Worm (Caenorhabditis elegans) whole organism, late embryonic: Measurements from ENCODE around the gene cutl-11.

ENCODE experiments used
- C08G9.2 ChIP-seq: sonication (generic microtip); optimal IDR thresholded peaks from 2 replicates; lab custom pipeline; 2016; ENCODE audit warnings: mild to moderate bottlenecking, missing genetic modification characterization, moderate library complexity, missing compliant biosample characterization
- C38D4.7 ChIP-seq: fragments of 200-800 bp; sonication (Bioruptor generic); optimal IDR thresholded peaks from 2 replicates; lab custom pipeline; 2018; ENCODE audit warnings: mild to moderate bottlenecking, missing genetic modification characterization, moderate library complexity, missing compliant biosample characterization
- F13H6.1 ChIP-seq: sonication (generic microtip); optimal IDR thresholded peaks from 2 replicates; lab custom pipeline; 2016; ENCODE audit warnings: missing genetic modification characterization, missing compliant biosample characterization
- K02D7.2 ChIP-seq: sonication (generic microtip); optimal IDR thresholded peaks from 2 replicates; lab custom pipeline; 2017; ENCODE audit warnings: mild to moderate bottlenecking, missing genetic modification characterization, missing compliant biosample characterization
- K09A11.1 ChIP-seq: sonication (generic microtip); optimal IDR thresholded peaks from 2 replicates; lab custom pipeline; 2017; ENCODE audit warnings: antibody characterized with exemption, mild to moderate bottlenecking, missing genetic modification characterization, missing compliant biosample characterization; ENCODE audit not compliant: insufficient read depth
- T23F11.4 ChIP-seq: fragments of 200-800 bp; sonication (Bioruptor generic); optimal IDR thresholded peaks from 2 replicates; lab custom pipeline; 2018; ENCODE audit warnings: mild to moderate bottlenecking, missing genetic modification characterization, missing compliant biosample characterization
- Y22D7AL.16 ChIP-seq: sonication (generic microtip); optimal IDR thresholded peaks from 2 replicates; lab custom pipeline; 2016; ENCODE audit warnings: missing genetic modification characterization, missing compliant biosample characterization
- ahr-1 ChIP-seq: sonication (generic microtip); optimal IDR thresholded peaks from 2 replicates; lab custom pipeline; 2016; ENCODE audit warnings: missing genetic modification characterization, missing compliant biosample characterization
- ceh-14 ChIP-seq: sonication (generic microtip); optimal IDR thresholded peaks from 2 replicates; lab custom pipeline; 2016; ENCODE audit warnings: missing genotype, missing genetic modification characterization, missing compliant biosample characterization
- ceh-18 ChIP-seq: sonication (generic microtip); optimal IDR thresholded peaks from 2 replicates; lab custom pipeline; 2016; ENCODE audit warnings: missing genetic modification characterization, missing compliant biosample characterization
- ceh-19 ChIP-seq: fragments of 200-800 bp; sonication (Bioruptor generic); optimal IDR thresholded peaks from 2 replicates; lab custom pipeline; 2018; ENCODE audit warnings: mild to moderate bottlenecking, missing genetic modification characterization, missing compliant biosample characterization
- ceh-22 ChIP-seq: sonication (generic microtip); optimal IDR thresholded peaks from 2 replicates; lab custom pipeline; 2017; ENCODE audit warnings: missing biosample characterization, missing genetic modification characterization
- ceh-24 ChIP-seq: sonication (generic microtip); optimal IDR thresholded peaks from 2 replicates; lab custom pipeline; 2016; ENCODE audit warnings: mild to moderate bottlenecking, missing genetic modification characterization, missing compliant biosample characterization
- ceh-31 ChIP-seq: sonication (generic microtip); optimal IDR thresholded peaks from 2 replicates; lab custom pipeline; 2016; ENCODE audit warnings: missing genetic modification characterization, missing compliant biosample characterization
- ceh-34 ChIP-seq: sonication (generic microtip); optimal IDR thresholded peaks from 2 replicates; lab custom pipeline; 2016; ENCODE audit warnings: mild to moderate bottlenecking, missing genetic modification characterization, missing compliant biosample characterization
- ceh-45 ChIP-seq: fragments of 200-800 bp; sonication (Bioruptor generic); IDR thresholded peaks from 2 replicates; pipeline ENCODE4 v1.3.6; 2022; ENCODE audit warnings: missing genetic modification reagents, missing genetic modification characterization, missing compliant biosample characterization
- ceh-48 ChIP-seq: sonication (generic microtip); optimal IDR thresholded peaks from 2 replicates; lab custom pipeline; 2016; ENCODE audit warnings: missing genetic modification characterization, inconsistent platforms, missing compliant biosample characterization
- ceh-6 ChIP-seq: fragments of 200-800 bp; sonication (Bioruptor generic); optimal IDR thresholded peaks from 2 replicates; lab custom pipeline; 2018; ENCODE audit warnings: mild to moderate bottlenecking, missing genetic modification characterization, missing compliant biosample characterization
- ceh-9 ChIP-seq: sonication (generic microtip); optimal IDR thresholded peaks from 2 replicates; lab custom pipeline; 2016; ENCODE audit warnings: mild to moderate bottlenecking, missing genetic modification characterization, inconsistent platforms, missing compliant biosample characterization
- dmd-4 ChIP-seq: sonication (generic microtip); optimal IDR thresholded peaks from 2 replicates; lab custom pipeline; 2016; ENCODE audit warnings: borderline replicate concordance, missing genetic modification characterization, missing compliant biosample characterization
- dve-1 ChIP-seq: sonication (generic microtip); optimal IDR thresholded peaks from 2 replicates; lab custom pipeline; 2017; ENCODE audit warnings: antibody characterized with exemption, mild to moderate bottlenecking, missing genetic modification characterization, missing compliant biosample characterization
- elt-2 ChIP-seq: sonication (generic microtip); optimal IDR thresholded peaks from 2 replicates; lab custom pipeline; 2016; ENCODE audit warnings: missing genetic modification reagents, missing genetic modification characterization, missing compliant biosample characterization
- eyg-1 ChIP-seq: sonication (generic microtip); optimal IDR thresholded peaks from 2 replicates; lab custom pipeline; 2016; ENCODE audit warnings: missing genotype, missing genetic modification characterization, missing compliant biosample characterization
- fax-1 ChIP-seq: sonication (generic microtip); optimal IDR thresholded peaks from 2 replicates; lab custom pipeline; 2016; ENCODE audit warnings: missing genotype, missing genetic modification characterization, missing compliant biosample characterization
- gmeb-2 ChIP-seq: sonication (generic microtip); optimal IDR thresholded peaks from 2 replicates; lab custom pipeline; 2016; ENCODE audit warnings: missing genetic modification characterization, inconsistent platforms, missing compliant biosample characterization
- hlh-13 ChIP-seq: fragments of 200-800 bp; sonication (Bioruptor generic); optimal IDR thresholded peaks from 2 replicates; lab custom pipeline; 2018; ENCODE audit warnings: mild to moderate bottlenecking, missing genetic modification characterization, missing compliant biosample characterization
- hlh-30 ChIP-seq: sonication (generic microtip); optimal IDR thresholded peaks from 2 replicates; lab custom pipeline; 2017; ENCODE audit warnings: antibody characterized with exemption, missing genetic modification characterization, missing compliant biosample characterization; ENCODE audit not compliant: insufficient read depth
- hlh-6 ChIP-seq: sonication (generic microtip); optimal IDR thresholded peaks from 2 replicates; lab custom pipeline; 2016; ENCODE audit warnings: missing genotype, missing genetic modification characterization, missing compliant biosample characterization
- hlh-8 ChIP-seq: sonication (generic microtip); optimal IDR thresholded peaks from 2 replicates; lab custom pipeline; 2016; ENCODE audit warnings: missing genotype, missing genetic modification characterization, missing compliant biosample characterization
- lim-6 ChIP-seq: sonication (generic microtip); optimal IDR thresholded peaks from 2 replicates; lab custom pipeline; 2016; ENCODE audit warnings: missing genetic modification characterization, missing compliant biosample characterization
- mec-3 ChIP-seq: sonication (generic microtip); optimal IDR thresholded peaks from 2 replicates; lab custom pipeline; 2016; ENCODE audit warnings: borderline replicate concordance, missing genetic modification characterization, missing compliant biosample characterization
- nfya-1 ChIP-seq: sonication (generic microtip); optimal IDR thresholded peaks from 2 replicates; lab custom pipeline; 2017; ENCODE audit warnings: missing genetic modification characterization, mild to moderate bottlenecking, missing compliant biosample characterization, antibody characterized with exemption, moderate library complexity
- nhr-232 ChIP-seq: sonication (generic microtip); optimal IDR thresholded peaks from 2 replicates; lab custom pipeline; 2016; ENCODE audit warnings: missing genetic modification characterization, missing compliant biosample characterization
- npax-4 ChIP-seq: sonication (generic microtip); optimal IDR thresholded peaks from 2 replicates; lab custom pipeline; 2016; ENCODE audit warnings: missing genetic modification characterization, missing compliant biosample characterization
- odd-2 ChIP-seq: sonication (generic microtip); optimal IDR thresholded peaks from 2 replicates; lab custom pipeline; 2017; ENCODE audit warnings: antibody characterized with exemption, mild to moderate bottlenecking, missing genetic modification characterization, missing compliant biosample characterization
- pag-3 ChIP-seq: sonication (generic microtip); optimal IDR thresholded peaks from 2 replicates; lab custom pipeline; 2016; ENCODE audit warnings: missing compliant biosample characterization, missing genetic modification characterization, borderline replicate concordance
- pha-4 ChIP-seq: fragments of 150-350 bp; optimal IDR thresholded peaks from 2 replicates; lab custom pipeline; 2018; ENCODE audit warnings: missing biosample characterization, missing genetic modification reagents, missing genetic modification characterization
- pqm-1 ChIP-seq: sonication (generic microtip); optimal IDR thresholded peaks from 2 replicates; lab custom pipeline; 2016; ENCODE audit warnings: missing genetic modification characterization, missing compliant biosample characterization
- pros-1 ChIP-seq: fragments of 150-350 bp; optimal IDR thresholded peaks from 2 replicates; lab custom pipeline; 2014; ENCODE audit warnings: missing biosample characterization, missing genetic modification reagents, missing genetic modification characterization
- ref-2 ChIP-seq: sonication (generic microtip); optimal IDR thresholded peaks from 2 replicates; lab custom pipeline; 2016; ENCODE audit warnings: missing genetic modification characterization, missing compliant biosample characterization
- rnt-1 ChIP-seq: sonication (generic microtip); optimal IDR thresholded peaks from 2 replicates; lab custom pipeline; 2016; ENCODE audit warnings: missing genetic modification characterization, missing compliant biosample characterization
- sdc-2 ChIP-seq: sonication (generic microtip); optimal IDR thresholded peaks from 2 replicates; lab custom pipeline; 2016; ENCODE audit warnings: missing genotype, missing genetic modification characterization, missing compliant biosample characterization
- sox-4 ChIP-seq: sonication (generic microtip); optimal IDR thresholded peaks from 2 replicates; lab custom pipeline; 2017; ENCODE audit warnings: mild to moderate bottlenecking, missing genetic modification characterization, inconsistent platforms, missing compliant biosample characterization
- syd-9 ChIP-seq: sonication (generic microtip); optimal IDR thresholded peaks from 2 replicates; lab custom pipeline; 2016; ENCODE audit warnings: mild to moderate bottlenecking, missing genetic modification characterization, moderate library complexity, missing compliant biosample characterization
- tbx-2 ChIP-seq: sonication (generic microtip); optimal IDR thresholded peaks from 2 replicates; lab custom pipeline; 2016; ENCODE audit warnings: missing genetic modification characterization, missing compliant biosample characterization
- ttx-3 ChIP-seq: sonication (generic microtip); optimal IDR thresholded peaks from 2 replicates; lab custom pipeline; 2016; ENCODE audit warnings: missing genetic modification reagents, missing genetic modification characterization, missing compliant biosample characterization
- unc-42 ChIP-seq: sonication (generic microtip); optimal IDR thresholded peaks from 2 replicates; lab custom pipeline; 2016; ENCODE audit warnings: missing genotype, missing genetic modification characterization, missing compliant biosample characterization
- unc-55 ChIP-seq: sonication (generic microtip); optimal IDR thresholded peaks from 2 replicates; lab custom pipeline; 2017; ENCODE audit warnings: missing biosample characterization, missing genetic modification reagents, missing genetic modification characterization
- unc-86 ChIP-seq: sonication (generic microtip); optimal IDR thresholded peaks from 2 replicates; lab custom pipeline; 2016; ENCODE audit warnings: missing genetic modification characterization, missing compliant biosample characterization
- ztf-16 ChIP-seq: sonication (generic microtip); optimal IDR thresholded peaks from 2 replicates; lab custom pipeline; 2017; ENCODE audit warnings: missing genetic modification characterization, missing compliant biosample characterization

Gene cutl-11

ce11 chrX:11656519-11657006 lies 5.9 kb upstream of the cutl-11 start, which contains the start of gene T04F8.2:
T04F8.2 (minus strand) TSS chrX:11656569.
- TF ChIP-seq ceh-22 (tag; lab: Kevin White, UChicago) = no peak
- TF ChIP-seq sox-4 = no peak
- no peak for TF ChIP-seq ceh-6
- peak; percentile 5 for TF ChIP-seq tbx-2 (tag; lab: Kevin White, UChicago)
- no peak for TF ChIP-seq dmd-4 (tag; lab: Kevin White, UChicago)
- no peak for TF ChIP-seq elt-2
- no peak for TF ChIP-seq ceh-9 (tag; lab: Kevin White, UChicago)
- no peak for TF ChIP-seq K09A11.1
- no peak for TF ChIP-seq hlh-6
- no peak for TF ChIP-seq gmeb-2 (tag; lab: Kevin White, UChicago)
- no peak for TF ChIP-seq dve-1 (tag; lab: Kevin White, UChicago)
- TF ChIP-seq unc-86 (tag; lab: Kevin White, UChicago) = no peak
- no peak for TF ChIP-seq F13H6.1 (tag; lab: Kevin White, UChicago)
- no peak for TF ChIP-seq mec-3
- TF ChIP-seq ttx-3 (tag; lab: Kevin White, UChicago) = no peak
- no peak for TF ChIP-seq ref-2
- TF ChIP-seq pros-1 (tag; lab: Kevin White, UChicago) = no peak
- no peak for TF ChIP-seq ceh-19 (GFP tag; lab: Kevin White, UChicago)
- peak; percentile 32 for TF ChIP-seq sdc-2 (tag; lab: Kevin White, UChicago)
- TF ChIP-seq ceh-14 (tag; lab: Kevin White, UChicago) = no peak
- no peak for TF ChIP-seq ceh-45 (GFP tag; lab: Robert Waterston, UW)
- no peak for TF ChIP-seq C38D4.7 (GFP tag; lab: Kevin White, UChicago)
- no peak for TF ChIP-seq C08G9.2
- no peak for TF ChIP-seq pqm-1 (tag; lab: Kevin White, UChicago)
- TF ChIP-seq fax-1 (tag; lab: Kevin White, UChicago) = no peak
- no peak for TF ChIP-seq K02D7.2 (tag; lab: Kevin White, UChicago)
- TF ChIP-seq hlh-8 (tag; lab: Kevin White, UChicago) = no peak
- TF ChIP-seq nhr-232 (tag; lab: Kevin White, UChicago) = no peak
- peak; percentile 53 for TF ChIP-seq nfya-1
- peak; percentile 33 for TF ChIP-seq unc-55
- peak; percentile 32 for TF ChIP-seq ceh-48 (tag; lab: Kevin White, UChicago)
- no peak for TF ChIP-seq ztf-16 (tag; lab: Kevin White, UChicago)
- TF ChIP-seq hlh-30 = peak; percentile 14
- peak; percentile 57 for TF ChIP-seq ceh-31 (tag; lab: Kevin White, UChicago)
- TF ChIP-seq unc-42 (tag; lab: Kevin White, UChicago) = peak; percentile 17
- no peak for TF ChIP-seq ahr-1 (tag; lab: Kevin White, UChicago)
- no peak for TF ChIP-seq T23F11.4
- TF ChIP-seq ceh-34 (tag; lab: Kevin White, UChicago) = no peak
- no peak for TF ChIP-seq hlh-13 (GFP tag; lab: Kevin White, UChicago)

- TF ChIP-seq mec-3 (no peak), pag-3 (tag; lab: Kevin White, UChicago) (no peak), syd-9 (no peak), ttx-3 (tag; lab: Kevin White, UChicago) (no peak), lim-6 (tag; lab: Kevin White, UChicago) (no peak), hlh-13 (GFP tag; lab: Kevin White, UChicago) (no peak), dve-1 (tag; lab: Kevin White, UChicago) (no peak), odd-2 (no peak), ceh-6 (no peak), ceh-45 (GFP tag; lab: Robert Waterston, UW) (no peak), ceh-24 (tag; lab: Kevin White, UChicago) (no peak), npax-4 (no peak), C08G9.2 (no peak), pha-4 (no peak), unc-55 (no peak), rnt-1 (tag; lab: Kevin White, UChicago) (no peak), Y22D7AL.16 (tag; lab: Kevin White, UChicago) (no peak), ceh-18 (tag; lab: Kevin White, UChicago) (no peak), eyg-1 (tag; lab: Kevin White, UChicago) (no peak), tbx-2 (tag; lab: Kevin White, UChicago) (no peak)
Measured at ce11 chrX:11647165-11647564, 3.5 kb downstream of the cutl-11 start, which contains the start of gene T04F8.8. T04F8.8 (plus strand) TSS chrX:11647465.
